Fruit fly (Drosophila melanogaster) ovary, adult (tissue): ENCODE data around the gene CG5897.

Experiments used
- CG17801 ChIP-seq: fragments of 200-800 bp; optimal IDR thresholded peaks from 2 replicates; lab custom pipeline; 2019; ENCODE audit warnings: missing biosample characterization, mild to moderate bottlenecking, missing genetic modification characterization, moderate library complexity; ENCODE audit not compliant: partially characterized antibody

Gene CG5897

dm6 chr3L:11888910-11889309, at the start of gene CG5897:
Gene CG5897 (minus strand): TSS chr3L:11889010.
- no peak for TF ChIP-seq CG17801 (GFP tag; lab: Kevin White, UChicago)

- no peak for TF ChIP-seq CG17801 (GFP tag; lab: Kevin White, UChicago)
Measured at dm6 chr3L:11937270-11937669, 48.5 kb upstream of the CG5897 start.

- TF ChIP-seq CG17801 (GFP tag; lab: Kevin White, UChicago): no peak
Measured at dm6 chr3L:11931619-11932018, 42.8 kb upstream of the CG5897 start.

DNA sequence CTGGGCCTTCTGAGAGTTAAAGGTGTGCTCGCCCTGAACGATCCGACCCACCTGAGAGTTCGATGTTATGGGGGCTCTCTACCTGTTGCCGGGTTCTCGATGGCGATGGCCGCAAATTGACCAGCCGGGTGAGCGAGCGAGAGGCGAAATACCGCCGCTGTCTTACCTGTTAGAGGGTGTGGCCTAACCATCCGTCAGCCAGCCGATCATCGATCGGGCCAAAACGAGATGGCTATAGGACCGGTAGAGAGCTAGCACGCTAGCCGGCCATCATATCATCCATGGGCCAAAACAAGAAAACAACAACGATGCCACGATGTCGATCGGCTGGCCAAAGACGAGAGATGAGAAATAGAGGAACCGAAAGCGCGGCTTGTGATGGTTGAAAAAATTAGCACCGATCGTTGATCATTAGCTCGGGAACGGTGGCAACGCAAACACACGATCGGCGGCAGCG, 38.5 kb upstream of the CG5897 start, which contains the start of gene byn:
TSS of gene byn (plus strand) at position 407 of the 457 bp plus-strand sequence.
- TF ChIP-seq CG17801 (GFP tag; lab: Kevin White, UChicago): no peak

- no peak for TF ChIP-seq CG17801 (GFP tag; lab: Kevin White, UChicago)
Measured at dm6 chr3L:11925382-11925781, 36.6 kb upstream of the CG5897 start.

- TF ChIP-seq CG17801 (GFP tag; lab: Kevin White, UChicago): no peak
Measured at dm6 chr3L:11924657-11925056, 35.8 kb upstream of the CG5897 start, which contains the start of gene SdhAL. Gene SdhAL (minus strand): TSS chr3L:11924757.

DNA sequence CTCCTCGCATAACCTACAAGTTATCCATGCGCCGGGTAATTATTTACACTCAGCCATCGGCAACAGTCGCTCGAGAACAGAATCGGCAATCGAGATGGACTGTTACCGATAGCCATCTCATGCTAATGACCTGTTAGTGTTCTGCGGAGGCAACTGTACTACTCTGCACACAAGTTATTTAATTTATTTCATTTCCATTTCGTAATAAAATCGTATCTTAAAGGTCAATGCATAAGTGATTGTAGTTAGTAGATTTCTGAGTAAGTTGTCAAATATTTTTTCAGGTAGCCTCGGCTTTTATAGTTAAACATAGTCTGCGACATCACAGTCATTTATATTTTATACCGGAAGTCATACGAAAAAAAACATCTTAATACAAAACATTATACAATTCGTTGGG, 32.4 kb upstream of the CG5897 start, which contains the start of gene CG11588:
TSS of gene CG11588 (plus strand) at position 301 of the 400 bp plus-strand sequence.
- no peak for TF ChIP-seq CG17801 (GFP tag; lab: Kevin White, UChicago)

- no peak for TF ChIP-seq CG17801 (GFP tag; lab: Kevin White, UChicago)
Measured at dm6 chr3L:11918217-11918616, 29.4 kb upstream of the CG5897 start.

DNA sequence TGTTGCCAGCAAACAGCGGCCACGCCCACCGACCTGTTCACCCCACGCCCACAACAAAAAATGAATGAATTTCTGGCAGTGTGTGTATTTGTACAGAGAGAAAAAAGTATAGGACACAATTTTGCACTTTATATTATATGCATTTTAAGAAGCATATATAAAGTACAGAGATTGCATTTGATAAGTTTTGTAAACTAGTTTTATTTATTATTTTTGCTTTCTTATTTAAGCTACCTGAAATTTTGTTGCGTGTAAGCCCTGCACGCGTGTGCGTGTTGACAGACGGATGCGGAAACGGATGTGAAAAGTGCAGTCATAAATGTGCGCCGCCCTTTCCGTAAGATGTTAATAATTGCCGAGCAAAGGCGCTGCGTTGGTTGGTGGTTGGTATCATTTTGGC, 7.9 kb upstream of the CG5897 start:
- no peak for TF ChIP-seq CG17801 (GFP tag; lab: Kevin White, UChicago)

DNA sequence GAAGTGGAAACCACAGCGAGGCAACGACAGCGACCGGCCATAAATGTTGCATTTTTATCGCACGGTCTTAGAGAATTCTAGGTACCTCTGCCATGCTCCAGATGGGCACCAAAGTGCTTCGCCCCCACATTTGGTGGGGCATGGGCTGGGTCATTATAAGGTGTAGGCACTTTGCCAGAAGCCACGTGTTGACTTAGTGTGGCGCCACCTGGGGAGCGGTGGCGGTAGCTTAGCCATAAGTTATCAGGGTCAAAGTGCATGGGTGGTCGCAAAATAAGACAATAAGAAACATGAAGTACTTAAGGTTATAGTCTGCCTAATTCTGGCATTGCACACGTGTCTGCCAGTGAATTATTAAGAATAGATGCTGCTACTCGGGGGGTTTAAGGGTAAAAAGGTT, 4.0 kb upstream of the CG5897 start:
- no peak for TF ChIP-seq CG17801 (GFP tag; lab: Kevin White, UChicago)

DNA sequence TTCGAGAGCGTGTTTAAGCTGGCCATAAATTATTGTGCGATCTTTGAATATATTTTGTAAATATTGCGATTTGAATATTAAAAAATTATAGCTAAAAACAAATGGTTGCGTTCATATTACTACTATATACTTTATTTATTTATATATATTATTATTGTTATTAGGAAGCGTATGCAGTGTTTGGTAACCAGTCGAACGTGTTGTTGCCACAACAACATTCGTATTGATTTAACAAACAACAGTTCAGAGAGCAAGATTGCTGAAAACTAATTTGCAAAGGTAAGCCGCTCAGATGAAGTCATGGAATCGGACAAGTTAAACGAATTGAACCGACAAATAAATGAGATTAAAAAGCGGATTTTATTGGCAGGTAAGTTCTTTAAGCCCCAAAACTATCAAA, 7.7 kb downstream of the CG5897 start, which contains the start of gene CCDC151:
TSS of gene CCDC151 (plus strand) at position 301 of the 400 bp plus-strand sequence.
- TF ChIP-seq CG17801 (GFP tag; lab: Kevin White, UChicago): no peak

- TF ChIP-seq CG17801 (GFP tag; lab: Kevin White, UChicago): no peak
Measured at dm6 chr3L:11878815-11879214, 10.0 kb downstream of the CG5897 start, which contains the start of gene Sprn. Gene Sprn (plus strand): TSS chr3L:11879115.

DNA sequence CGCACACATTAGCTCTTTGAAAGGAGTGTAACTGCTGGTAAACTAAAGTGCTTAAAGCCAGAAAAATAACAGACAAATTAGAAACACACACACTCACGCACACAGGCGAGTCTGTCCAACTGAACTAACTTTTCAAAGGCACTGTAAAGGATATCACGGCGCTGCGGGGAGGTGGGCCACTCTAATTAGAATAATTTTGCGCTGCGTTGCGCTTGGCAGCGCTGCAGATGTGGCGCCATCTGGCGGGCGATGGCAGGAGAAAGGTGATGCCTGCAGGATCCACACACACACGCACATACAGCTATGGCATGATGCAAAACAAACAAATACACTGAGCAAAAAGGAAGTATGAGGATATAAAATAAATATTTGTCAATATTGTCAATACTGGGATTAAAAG, 12.8 kb downstream of the CG5897 start:
- no peak for TF ChIP-seq CG17801 (GFP tag; lab: Kevin White, UChicago)

DNA sequence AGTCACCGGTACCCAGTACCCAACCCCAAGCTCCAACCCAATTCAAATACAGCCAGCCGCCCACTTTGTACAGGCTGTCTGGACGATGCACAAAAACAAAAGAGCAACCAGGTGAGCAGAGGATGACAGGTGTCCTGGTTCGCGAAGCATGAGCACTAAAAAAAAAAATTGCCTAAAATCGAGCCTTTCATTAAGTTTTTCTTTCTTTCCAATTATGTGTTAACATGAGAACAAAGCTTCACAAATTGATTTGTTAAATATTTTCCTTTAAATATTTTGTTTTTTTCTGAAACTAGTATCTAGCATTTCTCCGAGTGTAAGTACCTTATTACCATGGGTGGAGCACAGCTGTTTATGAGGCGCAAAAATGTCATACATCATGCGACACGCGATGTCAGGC, 14.1 kb downstream of the CG5897 start:
- TF ChIP-seq CG17801 (GFP tag; lab: Kevin White, UChicago): no peak

- no peak for TF ChIP-seq CG17801 (GFP tag; lab: Kevin White, UChicago)
Measured at dm6 chr3L:11871205-11871604, 17.6 kb downstream of the CG5897 start, which contains the start of gene CG5906. Gene CG5906 (minus strand): TSS chr3L:11871305.

DNA sequence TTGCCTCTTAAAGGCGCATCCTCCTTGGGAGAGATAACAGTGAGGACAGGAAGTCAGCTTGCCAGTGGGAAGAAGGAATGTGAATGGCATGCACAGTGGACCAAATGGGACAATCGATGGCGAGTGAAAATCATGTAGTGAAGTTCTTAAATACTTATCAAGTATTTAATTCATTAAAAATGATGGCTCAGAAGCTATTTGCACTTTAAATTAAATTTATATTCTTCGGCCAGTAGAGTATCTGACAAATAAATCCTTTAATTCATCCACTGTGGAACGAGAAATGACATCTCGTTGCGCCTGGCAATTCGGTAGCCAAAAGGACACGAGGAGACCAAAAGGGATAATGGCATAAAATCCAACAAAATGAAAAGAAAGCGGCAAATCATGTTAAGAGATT, 19.5 kb downstream of the CG5897 start:
- TF ChIP-seq CG17801 (GFP tag; lab: Kevin White, UChicago): no peak

- TF ChIP-seq CG17801 (GFP tag; lab: Kevin White, UChicago): no peak
Measured at dm6 chr3L:11863587-11863986, 25.2 kb downstream of the CG5897 start.
